Worm (Caenorhabditis elegans): ENCODE results near the gene D2063.1.

- TF ChIP-seq arid-1 (GFP tag; conservative IDR thresholded peaks at IDR 0.05) (no peak), unc-39 (tag; optimal IDR thresholded peaks at IDR 0.05) (no peak), snpc-4 (tag; optimal IDR thresholded peaks at IDR 0.05) (no peak), ceh-62 (tag; optimal IDR thresholded peaks at IDR 0.05) (no peak), ceh-82 (tag; optimal IDR thresholded peaks at IDR 0.05) (no peak), rbr-2 (tag; optimal IDR thresholded peaks at IDR 0.05) (no peak), nhr-77 (tag; optimal IDR thresholded peaks at IDR 0.05) (no peak), nhr-11 (tag; optimal IDR thresholded peaks at IDR 0.05) (no peak)
Measured at ce11 chrV:4356047-4356612, 29.2 kb downstream of the D2063.1 start.

Measured in whole organism, L4 larva.